Worm (Caenorhabditis elegans) whole organism, L4 larva: Measurements from ENCODE around the gene pag-3.

Experiments
- ZK337.2 ChIP-seq: fragments of 200-800 bp; sonication (Bioruptor generic); IDR thresholded peaks from 2 replicates; pipeline ENCODE4 v1.3.6; 2022; ENCODE audit warnings: missing genetic modification reagents, missing genetic modification characterization, missing compliant biosample characterization
- ama-1 ChIP-seq: fragments of 150-350 bp; optimal IDR thresholded peaks from 2 replicates; lab custom pipeline; 2014; ENCODE audit warnings: inconsistent platforms, mixed read lengths
- ceh-62 ChIP-seq: sonication (generic microtip); optimal IDR thresholded peaks from 2 replicates; lab custom pipeline; 2017; ENCODE audit warnings: missing biosample characterization, missing genetic modification characterization
- daf-12 ChIP-seq: fragments of 150-350 bp; optimal IDR thresholded peaks from 2 replicates; lab custom pipeline; 2014; ENCODE audit warnings: missing biosample characterization, missing genetic modification reagents, missing genetic modification characterization
- daf-19 ChIP-seq: fragments of 200-800 bp; sonication (Bioruptor generic); conservative IDR thresholded peaks from 2 replicates; pipeline ENCODE4 v1.3.6; 2022; ENCODE audit warnings: missing genetic modification characterization, missing compliant biosample characterization
- fos-1 ChIP-seq: fragments of 150-350 bp; optimal IDR thresholded peaks from 2 replicates; lab custom pipeline; 2014; ENCODE audit warnings: missing biosample characterization, missing genetic modification characterization
- jun-1 ChIP-seq: fragments of 150-350 bp; optimal IDR thresholded peaks from 2 replicates; lab custom pipeline; 2014; ENCODE audit warnings: missing biosample characterization, missing genetic modification reagents, missing genetic modification characterization
- lin-15B ChIP-seq: fragments of 150-350 bp; sonication (generic microtip); optimal IDR thresholded peaks from 3 replicates; lab custom pipeline; 2014; ENCODE audit warnings: missing biosample characterization, missing genetic modification characterization
- nhr-10 ChIP-seq: fragments of 150-350 bp; optimal IDR thresholded peaks from 2 replicates; lab custom pipeline; 2014; ENCODE audit warnings: missing biosample characterization, missing genetic modification characterization
- php-3 ChIP-seq: fragments of 200-800 bp; sonication (Bioruptor generic); IDR thresholded peaks from 2 replicates; pipeline ENCODE4 v1.3.6; 2022; ENCODE audit warnings: missing genetic modification reagents, missing genetic modification characterization, missing compliant biosample characterization
- pqm-1 ChIP-seq: sonication (generic microtip); optimal IDR thresholded peaks from 2 replicates; lab custom pipeline; 2017; ENCODE audit warnings: missing biosample characterization, missing genetic modification characterization
- snpc-4 ChIP-seq: fragments of 150-350 bp; optimal IDR thresholded peaks from 2 replicates; lab custom pipeline; 2014; ENCODE audit warnings: missing biosample characterization, missing genetic modification characterization
- tra-1 ChIP-seq: fragments of 200-800 bp; sonication (Bioruptor generic); IDR thresholded peaks from 2 replicates; pipeline ENCODE4 v1.3.6; 2022; ENCODE audit warnings: missing genetic modification reagents, missing genetic modification characterization, missing compliant biosample characterization

- TF ChIP-seq tra-1 (no peak), daf-12 (no peak), lin-15B (tag; lab: Kevin White, UChicago) (no peak), fos-1 (tag; lab: Kevin White, UChicago) (no peak), snpc-4 (tag; lab: Kevin White, UChicago) (no peak), ama-1 (lab: Kevin White, UChicago) (no peak), php-3 (GFP tag; lab: Robert Waterston, UW) (no peak), nhr-10 (tag; lab: Kevin White, UChicago) (no peak), ZK337.2 (GFP tag; lab: Robert Waterston, UW) (no peak), jun-1 (tag; lab: Kevin White, UChicago) (no peak), pqm-1 (tag; lab: Kevin White, UChicago) (no peak), daf-19 (no peak), ceh-62 (tag; lab: Kevin White, UChicago) (no peak)
Observed at ce11 chrX:14951797-14952196, 2.7 kb downstream of the pag-3 start.
